Worm (Caenorhabditis elegans) whole organism, late embryonic: ENCODE results near the gene srh-269.

Experiments used
- K02D7.2 ChIP-seq: sonication (generic microtip); optimal IDR thresholded peaks from 2 replicates; lab custom pipeline; 2017; ENCODE audit warnings: mild to moderate bottlenecking, missing genetic modification characterization, missing compliant biosample characterization
- K09A11.1 ChIP-seq: sonication (generic microtip); optimal IDR thresholded peaks from 2 replicates; lab custom pipeline; 2017; ENCODE audit warnings: antibody characterized with exemption, mild to moderate bottlenecking, missing genetic modification characterization, missing compliant biosample characterization; ENCODE audit not compliant: insufficient read depth
- T23F11.4 ChIP-seq: fragments of 200-800 bp; sonication (Bioruptor generic); optimal IDR thresholded peaks from 2 replicates; lab custom pipeline; 2018; ENCODE audit warnings: mild to moderate bottlenecking, missing genetic modification characterization, missing compliant biosample characterization
- ahr-1 ChIP-seq: sonication (generic microtip); optimal IDR thresholded peaks from 2 replicates; lab custom pipeline; 2016; ENCODE audit warnings: missing genetic modification characterization, missing compliant biosample characterization
- ceh-14 ChIP-seq: sonication (generic microtip); optimal IDR thresholded peaks from 2 replicates; lab custom pipeline; 2016; ENCODE audit warnings: missing genotype, missing genetic modification characterization, missing compliant biosample characterization
- ceh-2 ChIP-seq: sonication (generic microtip); optimal IDR thresholded peaks from 2 replicates; lab custom pipeline; 2016; ENCODE audit warnings: missing genotype, missing genetic modification characterization, missing compliant biosample characterization
- ceh-24 ChIP-seq: sonication (generic microtip); optimal IDR thresholded peaks from 2 replicates; lab custom pipeline; 2016; ENCODE audit warnings: mild to moderate bottlenecking, missing genetic modification characterization, missing compliant biosample characterization
- ceh-30 ChIP-seq: fragments of 150-350 bp; optimal IDR thresholded peaks from 2 replicates; lab custom pipeline; 2014; ENCODE audit warnings: missing biosample characterization, missing genetic modification characterization
- ceh-34 ChIP-seq: sonication (generic microtip); optimal IDR thresholded peaks from 2 replicates; lab custom pipeline; 2016; ENCODE audit warnings: mild to moderate bottlenecking, missing genetic modification characterization, missing compliant biosample characterization
- ceh-45 ChIP-seq: fragments of 200-800 bp; sonication (Bioruptor generic); IDR thresholded peaks from 2 replicates; pipeline ENCODE4 v1.3.6; 2022; ENCODE audit warnings: missing genetic modification reagents, missing genetic modification characterization, missing compliant biosample characterization
- ceh-48 ChIP-seq: sonication (generic microtip); optimal IDR thresholded peaks from 2 replicates; lab custom pipeline; 2016; ENCODE audit warnings: missing genetic modification characterization, inconsistent platforms, missing compliant biosample characterization
- ceh-6 ChIP-seq: fragments of 200-800 bp; sonication (Bioruptor generic); optimal IDR thresholded peaks from 2 replicates; lab custom pipeline; 2018; ENCODE audit warnings: mild to moderate bottlenecking, missing genetic modification characterization, missing compliant biosample characterization
- che-1 ChIP-seq: sonication (generic microtip); optimal IDR thresholded peaks from 2 replicates; lab custom pipeline; 2016; ENCODE audit warnings: mild to moderate bottlenecking, missing genetic modification characterization, missing compliant biosample characterization
- dve-1 ChIP-seq: sonication (generic microtip); optimal IDR thresholded peaks from 2 replicates; lab custom pipeline; 2017; ENCODE audit warnings: antibody characterized with exemption, mild to moderate bottlenecking, missing genetic modification characterization, missing compliant biosample characterization
- ets-4 ChIP-seq: sonication (generic microtip); optimal IDR thresholded peaks from 2 replicates; lab custom pipeline; 2016; ENCODE audit warnings: missing genetic modification characterization, missing compliant biosample characterization
- fax-1 ChIP-seq: sonication (generic microtip); optimal IDR thresholded peaks from 2 replicates; lab custom pipeline; 2016; ENCODE audit warnings: missing genotype, missing genetic modification characterization, missing compliant biosample characterization
- hlh-15 ChIP-seq: sonication (generic microtip); optimal IDR thresholded peaks from 2 replicates; lab custom pipeline; 2016; ENCODE audit warnings: missing genetic modification characterization, missing compliant biosample characterization
- hlh-30 ChIP-seq: sonication (generic microtip); optimal IDR thresholded peaks from 2 replicates; lab custom pipeline; 2017; ENCODE audit warnings: antibody characterized with exemption, missing genetic modification characterization, missing compliant biosample characterization; ENCODE audit not compliant: insufficient read depth
- hlh-6 ChIP-seq: sonication (generic microtip); optimal IDR thresholded peaks from 2 replicates; lab custom pipeline; 2016; ENCODE audit warnings: missing genotype, missing genetic modification characterization, missing compliant biosample characterization
- hlh-8 ChIP-seq: sonication (generic microtip); optimal IDR thresholded peaks from 2 replicates; lab custom pipeline; 2016; ENCODE audit warnings: missing genotype, missing genetic modification characterization, missing compliant biosample characterization
- lim-6 ChIP-seq: sonication (generic microtip); optimal IDR thresholded peaks from 2 replicates; lab custom pipeline; 2016; ENCODE audit warnings: missing genetic modification characterization, missing compliant biosample characterization
- lin-11 ChIP-seq: fragments of 200-800 bp; sonication (Bioruptor generic); optimal IDR thresholded peaks from 2 replicates; lab custom pipeline; 2018; ENCODE audit warnings: mild to moderate bottlenecking, missing genetic modification characterization, missing compliant biosample characterization
- madf-2 ChIP-seq: sonication (generic microtip); optimal IDR thresholded peaks from 2 replicates; lab custom pipeline; 2017; ENCODE audit warnings: missing genetic modification characterization, missing compliant biosample characterization
- mec-3 ChIP-seq: sonication (generic microtip); optimal IDR thresholded peaks from 2 replicates; lab custom pipeline; 2016; ENCODE audit warnings: borderline replicate concordance, missing genetic modification characterization, missing compliant biosample characterization
- nfya-1 ChIP-seq: sonication (generic microtip); optimal IDR thresholded peaks from 2 replicates; lab custom pipeline; 2017; ENCODE audit warnings: missing genetic modification characterization, mild to moderate bottlenecking, missing compliant biosample characterization, antibody characterized with exemption, moderate library complexity
- odd-2 ChIP-seq: sonication (generic microtip); optimal IDR thresholded peaks from 2 replicates; lab custom pipeline; 2017; ENCODE audit warnings: antibody characterized with exemption, mild to moderate bottlenecking, missing genetic modification characterization, missing compliant biosample characterization
- pag-3 ChIP-seq: sonication (generic microtip); optimal IDR thresholded peaks from 2 replicates; lab custom pipeline; 2016; ENCODE audit warnings: missing compliant biosample characterization, missing genetic modification characterization, borderline replicate concordance
- pha-2 ChIP-seq: sonication (generic microtip); optimal IDR thresholded peaks from 2 replicates; lab custom pipeline; 2017; ENCODE audit warnings: mild to moderate bottlenecking, missing genetic modification characterization, missing compliant biosample characterization
- pha-4 ChIP-seq: fragments of 150-350 bp; optimal IDR thresholded peaks from 2 replicates; lab custom pipeline; 2018; ENCODE audit warnings: missing biosample characterization, missing genetic modification reagents, missing genetic modification characterization
- pqm-1 ChIP-seq: sonication (generic microtip); optimal IDR thresholded peaks from 2 replicates; lab custom pipeline; 2016; ENCODE audit warnings: missing genetic modification characterization, missing compliant biosample characterization
- ref-2 ChIP-seq: sonication (generic microtip); optimal IDR thresholded peaks from 2 replicates; lab custom pipeline; 2016; ENCODE audit warnings: missing genetic modification characterization, missing compliant biosample characterization
- rnt-1 ChIP-seq: sonication (generic microtip); optimal IDR thresholded peaks from 2 replicates; lab custom pipeline; 2016; ENCODE audit warnings: missing genetic modification characterization, missing compliant biosample characterization
- sox-2 ChIP-seq: fragments of 200-800 bp; sonication (Bioruptor generic); IDR thresholded peaks from 2 replicates; pipeline ENCODE4 v1.3.6; 2022; ENCODE audit warnings: missing genetic modification reagents, missing genetic modification characterization, missing compliant biosample characterization
- syd-9 ChIP-seq: sonication (generic microtip); optimal IDR thresholded peaks from 2 replicates; lab custom pipeline; 2016; ENCODE audit warnings: mild to moderate bottlenecking, missing genetic modification characterization, moderate library complexity, missing compliant biosample characterization
- ttx-3 ChIP-seq: sonication (generic microtip); optimal IDR thresholded peaks from 2 replicates; lab custom pipeline; 2016; ENCODE audit warnings: missing genetic modification reagents, missing genetic modification characterization, missing compliant biosample characterization
- unc-42 ChIP-seq: sonication (generic microtip); optimal IDR thresholded peaks from 2 replicates; lab custom pipeline; 2016; ENCODE audit warnings: missing genotype, missing genetic modification characterization, missing compliant biosample characterization
- unc-55 ChIP-seq: sonication (generic microtip); optimal IDR thresholded peaks from 2 replicates; lab custom pipeline; 2017; ENCODE audit warnings: missing biosample characterization, missing genetic modification reagents, missing genetic modification characterization
- ztf-16 ChIP-seq: sonication (generic microtip); optimal IDR thresholded peaks from 2 replicates; lab custom pipeline; 2017; ENCODE audit warnings: missing genetic modification characterization, missing compliant biosample characterization

srh-269 gene

ce11 chrV:16606313-16606712, 14.5 kb upstream of the srh-269 start, which contains the start of gene Y32B12C.1:
Y32B12C.1 (plus strand) TSS chrV:16606613.
- no peak for TF ChIP-seq dve-1
- TF ChIP-seq ceh-45 (GFP tag; lab: Robert Waterston, UW): no peak
- TF ChIP-seq madf-2 (tag; lab: Kevin White, UChicago): no peak
- no peak for TF ChIP-seq K02D7.2 (tag; lab: Kevin White, UChicago)
- TF ChIP-seq mec-3 (tag; lab: Kevin White, UChicago): no peak
- no peak for TF ChIP-seq hlh-8
- TF ChIP-seq lin-11 (tag; lab: Kevin White, UChicago): no peak

DNA sequence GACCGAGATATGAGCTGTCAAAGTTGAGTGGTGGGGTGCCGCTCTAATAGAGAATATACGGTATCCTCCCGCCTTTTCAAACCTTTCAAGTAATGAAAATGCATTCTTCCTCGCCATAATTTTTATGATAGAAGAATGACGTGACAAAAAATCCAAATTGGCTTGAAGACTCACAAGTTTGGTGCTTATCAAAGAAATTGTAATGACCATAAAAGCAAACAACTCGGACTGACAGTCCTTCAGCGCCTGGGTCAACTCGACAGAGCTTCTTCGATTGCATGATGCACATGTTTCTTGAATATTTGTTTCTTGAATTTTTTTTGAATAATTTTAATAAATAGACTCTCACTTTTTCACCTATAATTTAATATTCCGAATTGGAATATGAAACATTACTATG, 13.6 kb upstream of the srh-269 start:
- TF ChIP-seq ets-4 (tag; lab: Kevin White, UChicago): no peak
- TF ChIP-seq ceh-24: no peak
- TF ChIP-seq syd-9: no peak
- no peak for TF ChIP-seq fax-1 (tag; lab: Kevin White, UChicago)
- no peak for TF ChIP-seq hlh-6 (tag; lab: Kevin White, UChicago)
- no peak for TF ChIP-seq pha-4 (tag; lab: Kevin White, UChicago)
- no peak for TF ChIP-seq lim-6 (tag; lab: Kevin White, UChicago)
- no peak for TF ChIP-seq hlh-15 (tag; lab: Kevin White, UChicago)
- TF ChIP-seq pag-3: no peak
- TF ChIP-seq nfya-1: no peak
- no peak for TF ChIP-seq pqm-1 (tag; lab: Kevin White, UChicago)
- TF ChIP-seq ceh-2 (tag; lab: Kevin White, UChicago): no peak
- TF ChIP-seq ref-2 (tag; lab: Kevin White, UChicago): no peak
- no peak for TF ChIP-seq pha-2 (tag; lab: Kevin White, UChicago)
- TF ChIP-seq ceh-14 (tag; lab: Kevin White, UChicago): no peak
- TF ChIP-seq ahr-1 (tag; lab: Kevin White, UChicago): no peak
- TF ChIP-seq odd-2: no peak
- TF ChIP-seq unc-55 (GFP tag; lab: Kevin White, UChicago): no peak

ce11 chrV:16604301-16604700, 12.5 kb upstream of the srh-269 start:
- TF ChIP-seq ttx-3 (tag; lab: Kevin White, UChicago): no peak
- no peak for TF ChIP-seq rnt-1 (tag; lab: Kevin White, UChicago)
- TF ChIP-seq ceh-45 (GFP tag; lab: Robert Waterston, UW): no peak
- TF ChIP-seq ztf-16 (tag; lab: Kevin White, UChicago): no peak
- no peak for TF ChIP-seq hlh-6 (tag; lab: Kevin White, UChicago)
- TF ChIP-seq ceh-34 (tag; lab: Kevin White, UChicago): no peak

DNA sequence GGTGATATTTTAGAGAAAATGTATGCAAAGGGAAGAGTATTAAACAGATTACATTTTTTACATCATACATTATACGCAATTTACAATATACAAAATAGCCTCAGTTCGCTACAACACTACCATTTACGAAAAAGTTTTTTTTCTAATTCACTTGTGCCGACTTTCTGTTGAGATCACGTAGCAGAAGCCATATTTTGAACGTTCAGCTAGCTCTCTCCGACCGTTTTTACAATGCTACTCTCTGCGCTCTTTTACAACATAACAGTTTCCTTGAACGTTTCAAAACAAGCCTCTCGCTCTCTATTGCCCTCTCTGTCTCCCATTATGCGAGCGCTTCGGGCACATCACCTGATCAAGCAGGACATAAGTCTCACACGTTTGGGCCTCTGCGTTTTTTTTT, 11.3 kb upstream of the srh-269 start, which contains the start of gene T03E6.8:
Gene T03E6.8, minus strand, starts transcription at position 101 of the 400 bp plus-strand sequence.
- TF ChIP-seq ceh-6 (GFP tag; lab: Kevin White, UChicago) (no peak), ttx-3 (tag; lab: Kevin White, UChicago) (no peak), che-1 (no peak), ceh-48 (tag; lab: Kevin White, UChicago) (no peak), K09A11.1 (tag; lab: Kevin White, UChicago) (no peak), hlh-30 (tag; lab: Kevin White, UChicago) (no peak), unc-42 (tag; lab: Kevin White, UChicago) (no peak), sox-2 (GFP tag; lab: Robert Waterston, UW) (no peak), ceh-30 (no peak), T23F11.4 (no peak), dve-1 (no peak)
